Worm (Caenorhabditis elegans) whole organism, early embryonic: ENCODE measurements around the gene clec-3.

ENCODE experiments used
- ama-1 ChIP-seq: fragments of 150-350 bp; optimal IDR thresholded peaks from 2 replicates; lab custom pipeline; 2014
- flt-1 ChIP-seq: fragments of 200-800 bp; sonication (Bioruptor generic); IDR thresholded peaks from 2 replicates; pipeline ENCODE4 v1.3.6; 2022; ENCODE audit warnings: missing genetic modification characterization, missing compliant biosample characterization
- pes-1 ChIP-seq: fragments of 200-800 bp; sonication (Bioruptor generic); IDR thresholded peaks from 2 replicates; pipeline ENCODE4 v1.3.6; 2022; ENCODE audit warnings: missing genetic modification reagents, missing genetic modification characterization, missing compliant biosample characterization
- sea-1 ChIP-seq: fragments of 200-800 bp; sonication (Bioruptor generic); conservative IDR thresholded peaks from 2 replicates; pipeline ENCODE4 v1.3.6; 2022; ENCODE audit warnings: missing genetic modification characterization, missing compliant biosample characterization

DNA sequence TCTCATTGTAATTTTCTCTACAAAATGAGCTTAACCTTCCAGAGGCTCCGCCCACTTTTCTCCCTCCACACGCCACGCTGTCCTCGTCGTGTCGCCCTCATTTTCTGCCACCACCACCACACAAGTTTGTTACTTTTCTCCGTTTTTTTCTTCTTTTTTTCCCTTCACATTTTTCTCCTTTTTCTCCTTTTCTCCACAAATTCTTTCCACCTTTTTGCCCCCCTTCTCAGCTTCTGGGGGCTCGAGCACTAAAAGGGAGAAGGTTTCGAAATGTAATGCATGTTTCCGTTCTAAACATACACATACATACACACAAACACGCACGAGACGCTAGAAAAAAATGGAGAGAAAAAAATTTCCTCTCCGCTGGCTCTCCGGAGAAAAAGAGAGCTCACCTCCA is 43.1 kb downstream of the clec-3 start, which contains the start of gene nhr-88:
- TF ChIP-seq flt-1 (GFP tag; lab: Robert Waterston, UW) (no peak), pes-1 (no peak), sea-1 (no peak), ama-1 (no peak)
